Fruit fly (Drosophila melanogaster) whole organism, embryonic: ENCODE data around the gene CG33172.

Experiments
- Adf1 ChIP-seq: fragments of 200-800 bp; sonication (Bioruptor generic); IDR thresholded peaks from 2 replicates; pipeline ENCODE4 v1.3.6; 2022; ENCODE audit warnings: missing biosample characterization, missing genetic modification characterization
- Asciz ChIP-seq: fragments of 200-800 bp; sonication (Bioruptor generic); optimal IDR thresholded peaks from 2 replicates; lab custom pipeline; 2017; ENCODE audit warnings: missing biosample characterization, mild to moderate bottlenecking, missing genetic modification characterization, missing genetic modification reagents
- Atf-2 ChIP-seq: fragments of 200-800 bp; sonication (Bioruptor generic); optimal IDR thresholded peaks from 2 replicates; lab custom pipeline; 2016; ENCODE audit warnings: missing biosample characterization, missing genetic modification characterization
- Bgb ChIP-seq: fragments of 200-800 bp; sonication (Bioruptor generic); IDR thresholded peaks from 2 replicates; pipeline ENCODE4 v1.3.6; 2022; ENCODE audit warnings: missing biosample characterization, missing genetic modification characterization; ENCODE audit not compliant: partially characterized antibody
- Bteb2 ChIP-seq: fragments of 200-800 bp; sonication (Bioruptor generic); optimal IDR thresholded peaks from 2 replicates; lab custom pipeline; 2016; ENCODE audit warnings: missing biosample characterization, missing genetic modification characterization
- CG10267 ChIP-seq: fragments of 200-800 bp; sonication (Bioruptor generic); optimal IDR thresholded peaks from 2 replicates; lab custom pipeline; 2018; ENCODE audit warnings: missing biosample characterization, mild to moderate bottlenecking, missing genetic modification characterization, moderate library complexity
- CG11723 ChIP-seq: fragments of 200-800 bp; sonication (Bioruptor generic); optimal IDR thresholded peaks from 2 replicates; lab custom pipeline; 2017; ENCODE audit warnings: missing biosample characterization, mild to moderate bottlenecking, missing genetic modification characterization
- CG12155 ChIP-seq: fragments of 200-800 bp; sonication (Bioruptor generic); optimal IDR thresholded peaks from 3 replicates; lab custom pipeline; 2016; ENCODE audit warnings: missing biosample characterization, missing genetic modification characterization
- CG12299 ChIP-seq: fragments of 200-800 bp; sonication (Bioruptor generic); optimal IDR thresholded peaks from 2 replicates; lab custom pipeline; 2018; ENCODE audit warnings: missing biosample characterization, mild to moderate bottlenecking, missing genetic modification characterization
- CG13894 ChIP-seq: fragments of 200-800 bp; sonication (Bioruptor generic); optimal IDR thresholded peaks from 3 replicates; lab custom pipeline; 2018; ENCODE audit warnings: missing biosample characterization, mild to moderate bottlenecking, missing genetic modification characterization, moderate library complexity
- CG14710 ChIP-seq: fragments of 200-800 bp; sonication (Bioruptor generic); optimal IDR thresholded peaks from 3 replicates; lab custom pipeline; 2019; ENCODE audit warnings: missing biosample characterization, mild to moderate bottlenecking, missing genetic modification characterization, moderate library complexity
- CG17359 ChIP-seq: fragments of 200-800 bp; sonication (Bioruptor generic); optimal IDR thresholded peaks from 3 replicates; lab custom pipeline; 2018; ENCODE audit warnings: missing biosample characterization, mild to moderate bottlenecking, missing genetic modification characterization, moderate library complexity
- CG17568 ChIP-seq: fragments of 200-800 bp; sonication (Bioruptor generic); optimal IDR thresholded peaks from 2 replicates; lab custom pipeline; 2018; ENCODE audit warnings: missing biosample characterization, mild to moderate bottlenecking, missing genetic modification characterization, moderate library complexity
- CG2199 ChIP-seq: fragments of 200-800 bp; sonication (Bioruptor generic); IDR thresholded peaks from 3 replicates; pipeline ENCODE4 v1.3.6; 2022; ENCODE audit warnings: missing biosample characterization, missing genetic modification characterization
- CG32767 ChIP-seq: fragments of 200-800 bp; sonication (Bioruptor generic); IDR thresholded peaks from 2 replicates; pipeline ENCODE4 v1.3.6; 2022; ENCODE audit warnings: missing biosample characterization, missing genetic modification characterization
- CG34224 ChIP-seq: fragments of 200-800 bp; sonication (Bioruptor generic); IDR thresholded peaks from 3 replicates; pipeline ENCODE4 v1.3.6; 2022; ENCODE audit warnings: missing biosample characterization, missing genetic modification characterization; ENCODE audit not compliant: partially characterized antibody
- CG34376 ChIP-seq: fragments of 200-800 bp; sonication (Bioruptor generic); optimal IDR thresholded peaks from 2 replicates; lab custom pipeline; 2018; ENCODE audit warnings: missing biosample characterization, mild to moderate bottlenecking, missing genetic modification characterization
- CG4360 ChIP-seq: fragments of 200-800 bp; sonication (Bioruptor generic); IDR thresholded peaks from 2 replicates; pipeline ENCODE4 v1.3.6; 2022; ENCODE audit warnings: missing biosample characterization, missing genetic modification characterization
- CG8290 ChIP-seq, 3 experiments: fragments of 200-800 bp; sonication (Bioruptor generic); optimal IDR thresholded peaks; 2 replicates each; lab custom pipeline; 2016 to 2019; ENCODE audit warnings: missing biosample characterization in 3 of 3, missing genetic modification characterization in 3 of 3, mild to moderate bottlenecking in 2 of 3, moderate library complexity in 1 of 3
- CkIIα-i1 ChIP-seq: fragments of 200-800 bp; sonication (Bioruptor generic); IDR thresholded peaks from 2 replicates; pipeline ENCODE4 v1.3.6; 2022; ENCODE audit warnings: missing biosample characterization, missing genetic modification characterization
- Doc3 ChIP-seq: fragments of 200-800 bp; sonication (Bioruptor generic); IDR thresholded peaks from 3 replicates; pipeline ENCODE4 v1.3.6; 2022; ENCODE audit warnings: missing biosample characterization, missing genetic modification characterization; ENCODE audit not compliant: partially characterized antibody
- E2f1 ChIP-seq: fragments of 200-800 bp; sonication (Bioruptor generic); IDR thresholded peaks from 2 replicates; pipeline ENCODE4 v1.3.6; 2022; ENCODE audit warnings: missing biosample characterization, missing genetic modification characterization
- ERR ChIP-seq: fragments of 200-800 bp; sonication (Bioruptor generic); optimal IDR thresholded peaks from 2 replicates; lab custom pipeline; 2016; ENCODE audit warnings: missing biosample characterization, missing genetic modification characterization
- Ets97D ChIP-seq: fragments of 200-800 bp; sonication (Bioruptor generic); optimal IDR thresholded peaks from 3 replicates; lab custom pipeline; 2016; ENCODE audit warnings: missing biosample characterization, missing genetic modification characterization
- Fer1 ChIP-seq: fragments of 200-800 bp; sonication (Bioruptor generic); optimal IDR thresholded peaks from 2 replicates; lab custom pipeline; 2017; ENCODE audit warnings: missing biosample characterization, mild to moderate bottlenecking, missing genetic modification characterization
- HmgZ ChIP-seq: fragments of 200-800 bp; sonication (Bioruptor generic); optimal IDR thresholded peaks from 2 replicates; lab custom pipeline; 2018; ENCODE audit warnings: missing biosample characterization, mild to moderate bottlenecking, missing genetic modification characterization
- Hr39 ChIP-seq: fragments of >200 bp; optimal IDR thresholded peaks from 2 replicates; lab custom pipeline; 2017
- MTF-1 ChIP-seq: fragments of 200-800 bp; sonication (Bioruptor generic); optimal IDR thresholded peaks from 2 replicates; lab custom pipeline; 2018; ENCODE audit warnings: missing biosample characterization, mild to moderate bottlenecking, missing genetic modification characterization, borderline replicate concordance
- Myb ChIP-seq: fragments of 200-800 bp; sonication (Bioruptor generic); optimal IDR thresholded peaks from 2 replicates; lab custom pipeline; 2016; ENCODE audit warnings: missing biosample characterization, missing genetic modification characterization
- Nf-YA ChIP-seq: fragments of 200-800 bp; sonication (Bioruptor generic); IDR thresholded peaks from 2 replicates; pipeline ENCODE4 v1.3.6; 2022; ENCODE audit warnings: missing biosample characterization, missing genetic modification characterization
- Pdp1 ChIP-seq, 2 experiments: fragments of 200-800 bp; sonication (Bioruptor generic); optimal IDR thresholded peaks; 3 replicates each; lab custom pipeline; 2016; ENCODE audit warnings: missing biosample characterization in 2 of 2, missing genetic modification characterization in 2 of 2, mild to moderate bottlenecking in 1 of 2, moderate library complexity in 1 of 2
- Sin3A ChIP-seq: fragments of >200 bp; optimal IDR thresholded peaks from 2 replicates; lab custom pipeline; 2018
- amos ChIP-seq: fragments of 200-800 bp; sonication (Bioruptor generic); IDR thresholded peaks from 2 replicates; pipeline ENCODE4 v1.3.6; 2022; ENCODE audit warnings: missing biosample characterization, missing genetic modification characterization; ENCODE audit not compliant: partially characterized antibody
- az2 ChIP-seq: fragments of 200-800 bp; sonication (Bioruptor generic); optimal IDR thresholded peaks from 3 replicates; lab custom pipeline; 2016; ENCODE audit warnings: missing biosample characterization, missing genetic modification characterization
- crol ChIP-seq: fragments of 200-800 bp; sonication (Bioruptor generic); IDR thresholded peaks from 2 replicates; pipeline ENCODE4 v1.3.6; 2022; ENCODE audit warnings: missing biosample characterization, missing genetic modification characterization
- emc ChIP-seq: fragments of 200-800 bp; sonication (Bioruptor generic); optimal IDR thresholded peaks from 2 replicates; lab custom pipeline; 2016; ENCODE audit warnings: missing biosample characterization, missing genetic modification characterization
- eve ChIP-seq, 2 experiments: fragments of >200 bp; optimal IDR thresholded peaks; 2 replicates each; lab custom pipeline; 2017; ENCODE audit warnings: missing biosample characterization in 2 of 2, missing genetic modification characterization in 2 of 2
- fd96Cb ChIP-seq: fragments of 200-800 bp; sonication (Bioruptor generic); optimal IDR thresholded peaks from 2 replicates; lab custom pipeline; 2018; ENCODE audit warnings: missing biosample characterization, mild to moderate bottlenecking, missing genetic modification characterization, moderate library complexity
- ftz-f1 ChIP-seq: fragments of 200-800 bp; sonication (Bioruptor generic); optimal IDR thresholded peaks from 2 replicates; lab custom pipeline; 2016; ENCODE audit warnings: missing biosample characterization, missing genetic modification characterization
- grn ChIP-seq: fragments of 200-800 bp; sonication (Bioruptor generic); optimal IDR thresholded peaks from 3 replicates; lab custom pipeline; 2017; ENCODE audit warnings: missing biosample characterization, missing genetic modification characterization
- mirr ChIP-seq: fragments of 200-800 bp; sonication (Bioruptor generic); optimal IDR thresholded peaks from 3 replicates; lab custom pipeline; 2018; ENCODE audit warnings: missing biosample characterization, mild to moderate bottlenecking, missing genetic modification characterization
- nom ChIP-seq: fragments of 200-800 bp; sonication (Bioruptor generic); optimal IDR thresholded peaks from 2 replicates; lab custom pipeline; 2017; ENCODE audit warnings: missing biosample characterization, missing genetic modification characterization, mild to moderate bottlenecking, moderate library complexity, missing genetic modification reagents
- otp ChIP-seq: fragments of 200-800 bp; sonication (Bioruptor generic); IDR thresholded peaks from 3 replicates; pipeline ENCODE4, ENCODE4 v1.3.6; 2022; ENCODE audit warnings: missing biosample characterization, missing genetic modification characterization
- phol ChIP-seq: fragments of 200-800 bp; sonication (Bioruptor generic); optimal IDR thresholded peaks from 3 replicates; lab custom pipeline; 2018; ENCODE audit warnings: missing biosample characterization, mild to moderate bottlenecking, missing genetic modification characterization, moderate library complexity
- pita ChIP-seq: fragments of 200-800 bp; sonication (Bioruptor generic); optimal IDR thresholded peaks from 2 replicates; lab custom pipeline; 2017; ENCODE audit warnings: missing biosample characterization, mild to moderate bottlenecking, missing genetic modification characterization
- schlank ChIP-seq: fragments of 200-800 bp; sonication (Bioruptor generic); optimal IDR thresholded peaks from 2 replicates; lab custom pipeline; 2018; ENCODE audit warnings: missing biosample characterization, mild to moderate bottlenecking, missing genetic modification characterization
- sna ChIP-seq: fragments of 200-800 bp; sonication (Bioruptor generic); IDR thresholded peaks from 2 replicates; pipeline ENCODE4 v1.3.6; 2022; ENCODE audit warnings: missing biosample characterization, missing genetic modification characterization; ENCODE audit not compliant: partially characterized antibody
- stwl ChIP-seq: fragments of 200-800 bp; sonication (Bioruptor generic); optimal IDR thresholded peaks from 3 replicates; lab custom pipeline; 2018; ENCODE audit warnings: missing biosample characterization, mild to moderate bottlenecking, missing genetic modification characterization, moderate library complexity
- trem ChIP-seq: fragments of 200-800 bp; optimal IDR thresholded peaks from 3 replicates; lab custom pipeline; 2019; ENCODE audit warnings: missing biosample characterization, mild to moderate bottlenecking, missing genetic modification characterization, moderate library complexity
- tup ChIP-seq: fragments of 200-800 bp; sonication (Bioruptor generic); optimal IDR thresholded peaks from 2 replicates; lab custom pipeline; 2016; ENCODE audit warnings: missing biosample characterization, mild to moderate bottlenecking, missing genetic modification characterization, moderate library complexity
- zf30C ChIP-seq: fragments of 200-800 bp; sonication (Bioruptor generic); optimal IDR thresholded peaks from 3 replicates; lab custom pipeline; 2018; ENCODE audit warnings: missing biosample characterization, mild to moderate bottlenecking, missing genetic modification characterization

The CG33172 gene

dm6 chrX:15748945-15749344 lies 20.5 kb upstream of the CG33172 start, which contains the start of gene Mvd:
Gene Mvd (plus strand): TSS chrX:15749166.
- peak; percentile 44 for TF ChIP-seq stwl (tag; lab: Kevin White, UChicago)
- TF ChIP-seq CG13894, result no peak
- no peak for TF ChIP-seq fd96Cb (tag; lab: Kevin White, UChicago)
- TF ChIP-seq CG11723, result no peak
- no peak for TF ChIP-seq az2 (GFP tag; lab: Kevin White, UChicago)
- TF ChIP-seq phol (tag; lab: Kevin White, UChicago), result peak; percentile 60
- no peak for TF ChIP-seq crol (GFP tag; lab: Robert Waterston, UW)
- no peak for TF ChIP-seq CkIIα-i1 (GFP tag; lab: Robert Waterston, UW)
- TF ChIP-seq ftz-f1 (GFP tag; lab: Kevin White, UChicago), result peak; percentile 15
- TF ChIP-seq CG34224, result no peak
- peak; percentile 74 for TF ChIP-seq HmgZ (tag; lab: Kevin White, UChicago)
- TF ChIP-seq Fer1, result peak; percentile 39
- peak; percentile 75 for TF ChIP-seq CG14710
- peak; percentile 4 for TF ChIP-seq Sin3A
- TF ChIP-seq Myb (GFP tag; lab: Kevin White, UChicago), result peak; percentile 53
- no peak for TF ChIP-seq schlank (tag; lab: Kevin White, UChicago)
- TF ChIP-seq CG17568, result no peak
- TF ChIP-seq CG4360 (GFP tag; lab: Robert Waterston, UW), result no peak
- TF ChIP-seq grn (GFP tag; lab: Kevin White, UChicago), result no peak
- peak; percentile 64 for TF ChIP-seq CG10267 (tag; lab: Kevin White, UChicago)
- peak; percentile 8; the same call in 1 of the 2 replicates for TF ChIP-seq Adf1 (GFP tag; lab: Robert Waterston, UW)
- no peak for TF ChIP-seq Atf-2 (GFP tag; lab: Kevin White, UChicago)
- peak in 1 of 2 experiments; percentile 46 for TF ChIP-seq Pdp1 (GFP tag; optimal IDR thresholded peaks at IDR 0.05; lab: Kevin White, UChicago)
- no peak for TF ChIP-seq CG12155
- no peak for TF ChIP-seq Doc3
- TF ChIP-seq Bgb (GFP tag; lab: Robert Waterston, UW), result peak; percentile 51
- TF ChIP-seq otp (GFP tag; lab: Robert Waterston, UW), result no peak
- TF ChIP-seq pita (GFP tag; lab: Kevin White, UChicago), result peak; percentile 65
- no peak for TF ChIP-seq CG8290 (GFP tag; optimal IDR thresholded peaks at IDR 0.05; lab: Kevin White, UChicago)
- no peak for TF ChIP-seq CG8290 (tag; optimal IDR thresholded peaks at IDR 0.05; lab: Kevin White, UChicago)
- TF ChIP-seq amos, result peak; percentile 18; the same call in 1 of the 2 replicates
- TF ChIP-seq CG17359 (tag; lab: Kevin White, UChicago), result no peak
- no peak for TF ChIP-seq CG12299 (tag; lab: Kevin White, UChicago)
- TF ChIP-seq mirr (GFP tag; lab: Kevin White, UChicago), result no peak
- no peak for TF ChIP-seq Nf-YA (GFP tag; lab: Robert Waterston, UW)
- no peak for TF ChIP-seq MTF-1 (GFP tag; lab: Kevin White, UChicago)
- TF ChIP-seq ERR (GFP tag; lab: Kevin White, UChicago), result no peak
- peak; percentile 7 for TF ChIP-seq nom (GFP tag; lab: Kevin White, UChicago)
- TF ChIP-seq Ets97D (GFP tag; lab: Kevin White, UChicago), result peak; percentile 77
- TF ChIP-seq E2f1 (GFP tag; lab: Robert Waterston, UW), result no peak
- TF ChIP-seq Bteb2 (GFP tag; lab: Kevin White, UChicago), result no peak
- TF ChIP-seq tup (GFP tag; lab: Kevin White, UChicago), result no peak
- TF ChIP-seq sna (GFP tag; lab: Robert Waterston, UW), result no peak
- peak; percentile 7 for TF ChIP-seq CG34376 (GFP tag; lab: Kevin White, UChicago)
- no peak for TF ChIP-seq eve (GFP tag; optimal IDR thresholded peaks at IDR 0.05; lab: Kevin White, UChicago)
- TF ChIP-seq CG2199 (GFP tag; lab: Robert Waterston, UW), result 0 out of 3 replicates have a peak, but pooled peaks have one; percentile 24
- no peak for TF ChIP-seq CG32767 (GFP tag; lab: Robert Waterston, UW)
- no peak for TF ChIP-seq Asciz (GFP tag; lab: Kevin White, UChicago)
- TF ChIP-seq Hr39 (lab: Kevin White, UChicago), result no peak
- TF ChIP-seq trem (tag; lab: Kevin White, UChicago), result peak; percentile 48
- TF ChIP-seq zf30C (GFP tag; lab: Kevin White, UChicago), result no peak
- no peak for TF ChIP-seq emc (GFP tag; lab: Kevin White, UChicago)
